Fruit fly (Drosophila melanogaster) whole organism, embryonic: ENCODE measurements around the gene HipHop.

Experiments used
- Aef1 ChIP-seq: fragments of 200-800 bp; sonication (Bioruptor generic); IDR thresholded peaks from 3 replicates; pipeline ENCODE4 v1.3.6; 2022; ENCODE audit warnings: missing biosample characterization, missing genetic modification characterization
- Antp ChIP-seq: fragments of 200-800 bp; sonication (Bioruptor generic); optimal IDR thresholded peaks from 3 replicates; lab custom pipeline; 2016; ENCODE audit warnings: missing biosample characterization, missing genetic modification characterization
- Blimp-1 ChIP-seq: fragments of 200-800 bp; sonication (Bioruptor generic); optimal IDR thresholded peaks from 3 replicates; lab custom pipeline; 2018; ENCODE audit warnings: missing biosample characterization, missing genetic modification characterization, mild to moderate bottlenecking, moderate library complexity, missing genetic modification reagents
- CG10147 ChIP-seq: fragments of 200-800 bp; sonication (Bioruptor generic); optimal IDR thresholded peaks from 2 replicates; lab custom pipeline; 2019; ENCODE audit warnings: missing biosample characterization, mild to moderate bottlenecking, missing genetic modification characterization, moderate library complexity
- CG10431 ChIP-seq: fragments of 200-800 bp; sonication (Bioruptor generic); optimal IDR thresholded peaks from 3 replicates; lab custom pipeline; 2018; ENCODE audit warnings: missing biosample characterization, mild to moderate bottlenecking, missing genetic modification characterization
- CG11696 ChIP-seq: fragments of 200-800 bp; sonication (Bioruptor generic); IDR thresholded peaks from 2 replicates; pipeline ENCODE4 v1.3.6; 2022; ENCODE audit warnings: missing biosample characterization, missing genetic modification characterization
- CG11723 ChIP-seq: fragments of 200-800 bp; sonication (Bioruptor generic); optimal IDR thresholded peaks from 2 replicates; lab custom pipeline; 2017; ENCODE audit warnings: missing biosample characterization, mild to moderate bottlenecking, missing genetic modification characterization
- CG12659 ChIP-seq: fragments of 200-800 bp; sonication (Bioruptor generic); optimal IDR thresholded peaks from 3 replicates; lab custom pipeline; 2017; ENCODE audit warnings: mild to moderate bottlenecking, missing biosample characterization, missing genetic modification reagents, missing genetic modification characterization
- CG14441 ChIP-seq: fragments of 200-800 bp; sonication (Bioruptor generic); IDR thresholded peaks from 2 replicates; pipeline ENCODE4 v1.3.6; 2022; ENCODE audit warnings: missing biosample characterization, missing genetic modification characterization
- CG1647 ChIP-seq: fragments of 200-800 bp; sonication (Bioruptor generic); optimal IDR thresholded peaks from 3 replicates; lab custom pipeline; 2016; ENCODE audit warnings: missing biosample characterization, missing genetic modification characterization
- CG17612 ChIP-seq: fragments of 200-800 bp; sonication (Bioruptor generic); IDR thresholded peaks from 2 replicates; pipeline ENCODE4 v1.3.6; 2022; ENCODE audit warnings: missing biosample characterization, missing genetic modification characterization
- CG18262 ChIP-seq: fragments of 200-800 bp; optimal IDR thresholded peaks from 3 replicates; lab custom pipeline; 2019; ENCODE audit warnings: missing biosample characterization, mild to moderate bottlenecking, missing genetic modification characterization, moderate library complexity
- CG2116 ChIP-seq: fragments of 200-800 bp; sonication (Bioruptor generic); optimal IDR thresholded peaks from 3 replicates; lab custom pipeline; 2018; ENCODE audit warnings: missing biosample characterization, mild to moderate bottlenecking, missing genetic modification characterization
- CG3065 ChIP-seq: fragments of 200-800 bp; sonication (Bioruptor generic); optimal IDR thresholded peaks from 2 replicates; lab custom pipeline; 2016; ENCODE audit warnings: missing biosample characterization, missing genetic modification characterization
- CG31441 ChIP-seq: fragments of 200-800 bp; sonication (Bioruptor generic); IDR thresholded peaks from 2 replicates; pipeline ENCODE4 v1.3.6; 2022; ENCODE audit warnings: missing biosample characterization, missing genetic modification characterization
- CG32767 ChIP-seq: fragments of 200-800 bp; sonication (Bioruptor generic); IDR thresholded peaks from 2 replicates; pipeline ENCODE4 v1.3.6; 2022; ENCODE audit warnings: missing biosample characterization, missing genetic modification characterization
- CG32772 ChIP-seq: fragments of 200-800 bp; sonication (Bioruptor generic); IDR thresholded peaks from 2 replicates; pipeline ENCODE4 v1.3.6; 2022; ENCODE audit warnings: missing biosample characterization, missing genetic modification characterization
- CG4424 ChIP-seq: fragments of 200-800 bp; sonication (Bioruptor generic); optimal IDR thresholded peaks from 3 replicates; lab custom pipeline; 2016; ENCODE audit warnings: missing biosample characterization, missing genetic modification characterization
- CG4730 ChIP-seq: fragments of 200-800 bp; sonication (Bioruptor generic); IDR thresholded peaks from 2 replicates; pipeline ENCODE4 v1.3.6; 2022; ENCODE audit warnings: missing biosample characterization, missing genetic modification characterization
- CG7745 ChIP-seq: fragments of 200-800 bp; sonication (Bioruptor generic); optimal IDR thresholded peaks from 2 replicates; lab custom pipeline; 2018; ENCODE audit warnings: missing biosample characterization, mild to moderate bottlenecking, missing genetic modification characterization, moderate library complexity
- CG7786 ChIP-seq: fragments of 200-800 bp; sonication (Bioruptor generic); optimal IDR thresholded peaks from 2 replicates; lab custom pipeline; 2016; ENCODE audit warnings: missing biosample characterization, missing genetic modification characterization
- CG7963 ChIP-seq: fragments of 200-800 bp; sonication (Bioruptor generic); IDR thresholded peaks from 3 replicates; pipeline ENCODE4 v1.3.6; 2022; ENCODE audit warnings: missing biosample characterization, missing genetic modification characterization; ENCODE audit not compliant: partially characterized antibody
- CG9437 ChIP-seq: fragments of 200-800 bp; sonication (Bioruptor generic); optimal IDR thresholded peaks from 2 replicates; lab custom pipeline; 2018; ENCODE audit warnings: missing biosample characterization, mild to moderate bottlenecking, missing genetic modification characterization
- CG9932 ChIP-seq: fragments of 200-800 bp; sonication (Bioruptor generic); IDR thresholded peaks from 2 replicates; pipeline ENCODE4 v1.3.6; 2022; ENCODE audit warnings: missing biosample characterization, missing genetic modification characterization
- CkIIα-i1 ChIP-seq: fragments of 200-800 bp; sonication (Bioruptor generic); IDR thresholded peaks from 2 replicates; pipeline ENCODE4 v1.3.6; 2022; ENCODE audit warnings: missing biosample characterization, missing genetic modification characterization
- D ChIP-seq, 2 experiments: fragments of 200-800 bp in 1 of 2; fragments of >200 bp in 1 of 2; sonication (Bioruptor generic) in 1 of 2; optimal IDR thresholded peaks; 2 replicates in 1 of 2; 3 replicates in 1 of 2; lab custom pipeline; 2017; ENCODE audit warnings: mild to moderate bottlenecking in 1 of 2, missing biosample characterization in 1 of 2, missing genetic modification characterization in 1 of 2, missing genetic modification reagents in 1 of 2
- Deaf1 ChIP-seq: fragments of 200-800 bp; optimal IDR thresholded peaks from 3 replicates; lab custom pipeline; 2019; ENCODE audit warnings: missing biosample characterization, mild to moderate bottlenecking, missing genetic modification characterization, moderate library complexity
- Dek ChIP-seq: fragments of 200-800 bp; sonication (Bioruptor generic); optimal IDR thresholded peaks from 3 replicates; lab custom pipeline; 2019; ENCODE audit warnings: missing biosample characterization, mild to moderate bottlenecking, missing genetic modification characterization, moderate library complexity
- E2f1 ChIP-seq: fragments of 200-800 bp; sonication (Bioruptor generic); IDR thresholded peaks from 2 replicates; pipeline ENCODE4 v1.3.6; 2022; ENCODE audit warnings: missing biosample characterization, missing genetic modification characterization
- E2f2 ChIP-seq: fragments of 200-800 bp; sonication (Bioruptor generic); IDR thresholded peaks from 2 replicates; pipeline ENCODE4 v1.3.6; 2022; ENCODE audit warnings: missing biosample characterization, missing genetic modification characterization
- Gsc ChIP-seq: fragments of 200-800 bp; sonication (Bioruptor generic); IDR thresholded peaks from 2 replicates; pipeline ENCODE4 v1.3.6; 2022; ENCODE audit warnings: missing biosample characterization, missing genetic modification characterization
- HLHmδ ChIP-seq: fragments of 200-800 bp; sonication (Bioruptor generic); optimal IDR thresholded peaks from 2 replicates; lab custom pipeline; 2018; ENCODE audit warnings: missing biosample characterization, mild to moderate bottlenecking, missing genetic modification characterization, moderate library complexity
- Hey ChIP-seq: fragments of 200-800 bp; sonication (Bioruptor generic); optimal IDR thresholded peaks from 3 replicates; lab custom pipeline; 2018; ENCODE audit warnings: missing biosample characterization, mild to moderate bottlenecking, missing genetic modification characterization
- Hr39 ChIP-seq: fragments of >200 bp; optimal IDR thresholded peaks from 2 replicates; lab custom pipeline; 2017
- Lpt ChIP-seq: fragments of >200 bp; optimal IDR thresholded peaks from 2 replicates; lab custom pipeline; 2018; ENCODE audit warnings: missing biosample characterization, missing genetic modification characterization
- Neu2 ChIP-seq: fragments of 200-800 bp; sonication (Bioruptor generic); optimal IDR thresholded peaks from 3 replicates; lab custom pipeline; 2016; ENCODE audit warnings: missing biosample characterization, missing genetic modification characterization, borderline replicate concordance
- Spps ChIP-seq: fragments of 200-800 bp; sonication (Bioruptor generic); optimal IDR thresholded peaks from 2 replicates; lab custom pipeline; 2018; ENCODE audit warnings: missing biosample characterization, mild to moderate bottlenecking, missing genetic modification characterization
- Ssrp ChIP-seq: fragments of 200-800 bp; sonication (Bioruptor generic); optimal IDR thresholded peaks from 2 replicates; lab custom pipeline; 2018; ENCODE audit warnings: missing biosample characterization, mild to moderate bottlenecking, missing genetic modification characterization, moderate library complexity
- Stat92E ChIP-seq, 3 experiments: fragments of >200 bp in 2 of 3; fragments of 200-800 bp in 1 of 3; sonication (Bioruptor generic) in 1 of 3; optimal IDR thresholded peaks; 2 replicates each; lab custom pipeline; 2017 to 2019; ENCODE audit warnings: missing biosample characterization in 3 of 3, missing genetic modification characterization in 3 of 3, mild to moderate bottlenecking in 1 of 3, moderate library complexity in 1 of 3
- ac ChIP-seq: fragments of 200-800 bp; sonication (Bioruptor generic); optimal IDR thresholded peaks from 3 replicates; lab custom pipeline; 2017; ENCODE audit warnings: missing biosample characterization, mild to moderate bottlenecking, missing genetic modification characterization
- chinmo ChIP-seq: fragments of 200-800 bp; sonication (Bioruptor generic); IDR thresholded peaks from 4 replicates; pipeline ENCODE4 v1.3.6; 2022; ENCODE audit warnings: missing biosample characterization, missing genetic modification characterization; ENCODE audit not compliant: partially characterized antibody
- eve ChIP-seq, 2 experiments: fragments of >200 bp; optimal IDR thresholded peaks; 2 replicates each; lab custom pipeline; 2017; ENCODE audit warnings: missing biosample characterization in 2 of 2, missing genetic modification characterization in 2 of 2
- gce ChIP-seq: fragments of 200-800 bp; sonication (Bioruptor generic); IDR thresholded peaks from 3 replicates; pipeline ENCODE4 v1.3.6; 2022; ENCODE audit warnings: missing biosample characterization, missing genetic modification characterization
- gro ChIP-seq: fragments of 200-800 bp; sonication (Bioruptor generic); optimal IDR thresholded peaks from 2 replicates; lab custom pipeline; 2016; ENCODE audit warnings: missing biosample characterization, missing genetic modification characterization
- jigr1 ChIP-seq: fragments of 200-800 bp; sonication (Bioruptor generic); IDR thresholded peaks from 3 replicates; pipeline ENCODE4 v1.3.6; 2022; ENCODE audit warnings: missing biosample characterization, missing genetic modification characterization
- lbe ChIP-seq: fragments of 200-800 bp; sonication (Bioruptor generic); optimal IDR thresholded peaks from 2 replicates; lab custom pipeline; 2016; ENCODE audit warnings: missing biosample characterization, mild to moderate bottlenecking, missing genetic modification characterization
- lola ChIP-seq, 3 experiments: fragments of >200 bp in 2 of 3; fragments of 200-800 bp in 1 of 3; sonication (Bioruptor generic) in 1 of 3; optimal IDR thresholded peaks; 2 replicates each; lab custom pipeline; 2017 to 2019; ENCODE audit warnings: missing biosample characterization in 3 of 3, missing genetic modification characterization in 3 of 3, mild to moderate bottlenecking in 1 of 3, moderate library complexity in 1 of 3
- mirr ChIP-seq: fragments of 200-800 bp; sonication (Bioruptor generic); optimal IDR thresholded peaks from 3 replicates; lab custom pipeline; 2018; ENCODE audit warnings: missing biosample characterization, mild to moderate bottlenecking, missing genetic modification characterization
- zen2 ChIP-seq: fragments of 200-800 bp; sonication (Bioruptor generic); IDR thresholded peaks from 3 replicates; pipeline ENCODE4 v1.3.6; 2022; ENCODE audit warnings: missing biosample characterization, missing genetic modification characterization; ENCODE audit not compliant: partially characterized antibody

Gene HipHop

DNA sequence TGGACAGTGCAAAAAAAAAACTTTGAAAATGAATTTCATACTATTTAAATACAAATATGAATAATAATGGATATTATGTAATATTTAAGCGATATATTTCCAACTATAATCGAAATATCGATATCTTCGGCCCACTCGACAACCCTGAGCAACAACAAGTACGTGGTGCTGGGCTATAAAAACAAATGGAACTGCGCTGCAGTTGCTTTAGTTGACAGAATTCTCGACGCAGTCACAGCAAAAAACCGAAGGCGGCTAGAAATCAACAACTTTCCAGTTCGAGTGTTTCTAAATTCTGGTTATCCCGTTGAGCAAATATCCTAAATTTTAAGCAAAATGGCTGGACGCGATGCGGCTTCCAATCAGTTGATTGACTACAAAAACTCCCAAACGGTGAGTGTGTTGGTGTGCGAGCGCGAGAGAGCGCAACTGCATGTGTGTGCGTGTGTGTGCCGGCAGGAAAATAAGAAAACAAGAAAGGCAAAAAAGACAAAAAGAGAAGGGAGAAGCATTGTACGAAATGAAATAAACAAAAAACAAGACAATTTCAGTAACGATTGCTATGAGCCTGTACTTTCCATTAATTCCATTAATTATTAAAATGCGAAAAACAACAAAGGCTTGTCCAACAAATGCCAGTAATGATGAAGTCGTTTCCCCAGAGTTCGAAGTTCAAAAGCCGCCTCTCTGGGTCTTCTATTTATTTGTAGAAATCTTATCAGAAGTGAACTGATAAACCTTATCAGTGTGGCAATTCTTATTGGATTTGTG, 1.7 kb downstream of the HipHop start, which contains the start of gene Cat (continued):
- TF ChIP-seq mirr = peak; percentile 46
- no peak for TF ChIP-seq jigr1 (GFP tag; lab: Robert Waterston, UW)
- TF ChIP-seq CG32767 (GFP tag; lab: Robert Waterston, UW) = no peak; the same call in 1 of the 2 replicates
- TF ChIP-seq CG12659 = peak; percentile 50
- peak; percentile 82 for TF ChIP-seq Aef1
- TF ChIP-seq ac = no peak
- TF ChIP-seq CG7745 (tag; lab: Kevin White, UChicago) = no peak
- TF ChIP-seq CG4424 = peak; percentile 43
- TF ChIP-seq eve (GFP tag; optimal IDR thresholded peaks at IDR 0.05; lab: Kevin White, UChicago) = no peak
- peak; percentile 28; the same call in 1 of the 2 replicates for TF ChIP-seq E2f2 (GFP tag; lab: Robert Waterston, UW)
- TF ChIP-seq CG4730 (GFP tag; lab: Robert Waterston, UW) = no peak
- peak; percentile 36 for TF ChIP-seq gro (GFP tag; lab: Kevin White, UChicago)
- peak; percentile 93 for TF ChIP-seq chinmo (GFP tag; lab: Robert Waterston, UW)
- no peak for TF ChIP-seq gce
- no peak for TF ChIP-seq CG11696
- TF ChIP-seq Antp (GFP tag; lab: Kevin White, UChicago) = no peak
- no peak for TF ChIP-seq CG11723 (GFP tag; lab: Kevin White, UChicago)
- no peak; the same call in 2 of the 3 replicates for TF ChIP-seq zen2 (GFP tag; lab: Robert Waterston, UW)
- no peak for TF ChIP-seq CG18262 (tag; lab: Kevin White, UChicago)
- peak; percentile 38 for TF ChIP-seq Dek (tag; lab: Kevin White, UChicago)
- no peak for TF ChIP-seq CG14441 (GFP tag; lab: Robert Waterston, UW)
- peak; percentile 27 for TF ChIP-seq Blimp-1 (GFP tag; lab: Kevin White, UChicago)
- peak in 2 of 3 experiments; percentile 28 to 37 for TF ChIP-seq lola (GFP tag; optimal IDR thresholded peaks at IDR 0.05; lab: Kevin White, UChicago)
- no peak for TF ChIP-seq E2f1 (GFP tag; lab: Robert Waterston, UW)
- no peak for TF ChIP-seq Spps (tag; lab: Kevin White, UChicago)
- no peak for TF ChIP-seq CG17612 (GFP tag; lab: Robert Waterston, UW)
- no peak for TF ChIP-seq HLHmδ (GFP tag; lab: Kevin White, UChicago)
- TF ChIP-seq CG9932 (GFP tag; lab: Robert Waterston, UW) = no peak
- peak in 1 of 3 experiments; percentile 67 for TF ChIP-seq Stat92E (GFP tag; optimal IDR thresholded peaks at IDR 0.05; lab: Kevin White, UChicago)
- TF ChIP-seq CG2116 = peak; percentile 50
- TF ChIP-seq CG1647 = no peak
- no peak for TF ChIP-seq CG9437 (GFP tag; lab: Kevin White, UChicago)
- no peak for TF ChIP-seq Neu2 (GFP tag; lab: Kevin White, UChicago)
- TF ChIP-seq Lpt = no peak
- no peak for TF ChIP-seq Gsc
- no peak; the same call in 2 of the 3 replicates for TF ChIP-seq CG7963 (GFP tag; lab: Robert Waterston, UW)
- no peak for TF ChIP-seq Deaf1
- no peak for TF ChIP-seq CkIIα-i1
- TF ChIP-seq Hey (tag; lab: Kevin White, UChicago) = no peak
- no peak for TF ChIP-seq CG3065
- no peak for TF ChIP-seq Hr39 (lab: Kevin White, UChicago)
- peak; percentile 29 for TF ChIP-seq CG10147
- TF ChIP-seq CG10431 (GFP tag; lab: Kevin White, UChicago) = no peak
- no peak for TF ChIP-seq CG7786 (GFP tag; lab: Kevin White, UChicago)
- TF ChIP-seq CG31441 (GFP tag; lab: Robert Waterston, UW) = 0 out of 2 replicates have a peak, but pooled peaks have one; percentile 26
- no peak for TF ChIP-seq CG32772 (GFP tag; lab: Robert Waterston, UW)
- TF ChIP-seq lbe (GFP tag; lab: Kevin White, UChicago) = peak; percentile 66
- no peak for TF ChIP-seq Ssrp
- peak; percentile 22 for TF ChIP-seq D (optimal IDR thresholded peaks at IDR 0.05; lab: Kevin White, UChicago)
- TF ChIP-seq D (GFP tag; optimal IDR thresholded peaks at IDR 0.05; lab: Kevin White, UChicago) = no peak
